Worm (Caenorhabditis elegans): ENCODE measurements around the gene nlp-51.
A peak's percentile ranks its signal among the peaks of the same experiment; 100 is the strongest.

The nlp-51 gene

DNA sequence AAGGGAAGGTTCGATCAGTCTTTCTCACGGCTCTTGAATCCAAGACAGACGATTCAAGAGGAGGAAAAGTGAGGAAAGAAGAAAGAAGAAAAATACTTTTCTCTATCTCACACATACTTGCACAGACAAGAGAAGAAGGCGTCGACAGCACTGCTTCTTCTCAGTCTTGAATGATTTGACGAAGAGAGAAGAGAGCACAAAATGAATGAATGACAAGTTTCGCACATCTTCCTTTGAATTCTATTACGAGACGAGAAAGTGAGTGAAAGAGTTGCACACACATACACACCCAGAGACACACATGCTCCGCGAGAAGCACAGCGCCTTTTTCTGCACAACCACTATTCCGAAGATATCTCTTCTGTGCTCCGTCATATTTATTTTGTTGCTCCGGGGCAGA is 16.2 kb upstream of the nlp-51 start:
- TF ChIP-seq dao-5 (tag; optimal IDR thresholded peaks at IDR 0.05): no peak
- no peak for TF ChIP-seq W03F9.2 (tag; optimal IDR thresholded peaks at IDR 0.05)
- TF ChIP-seq him-1 (tag; optimal IDR thresholded peaks at IDR 0.05): no peak

DNA sequence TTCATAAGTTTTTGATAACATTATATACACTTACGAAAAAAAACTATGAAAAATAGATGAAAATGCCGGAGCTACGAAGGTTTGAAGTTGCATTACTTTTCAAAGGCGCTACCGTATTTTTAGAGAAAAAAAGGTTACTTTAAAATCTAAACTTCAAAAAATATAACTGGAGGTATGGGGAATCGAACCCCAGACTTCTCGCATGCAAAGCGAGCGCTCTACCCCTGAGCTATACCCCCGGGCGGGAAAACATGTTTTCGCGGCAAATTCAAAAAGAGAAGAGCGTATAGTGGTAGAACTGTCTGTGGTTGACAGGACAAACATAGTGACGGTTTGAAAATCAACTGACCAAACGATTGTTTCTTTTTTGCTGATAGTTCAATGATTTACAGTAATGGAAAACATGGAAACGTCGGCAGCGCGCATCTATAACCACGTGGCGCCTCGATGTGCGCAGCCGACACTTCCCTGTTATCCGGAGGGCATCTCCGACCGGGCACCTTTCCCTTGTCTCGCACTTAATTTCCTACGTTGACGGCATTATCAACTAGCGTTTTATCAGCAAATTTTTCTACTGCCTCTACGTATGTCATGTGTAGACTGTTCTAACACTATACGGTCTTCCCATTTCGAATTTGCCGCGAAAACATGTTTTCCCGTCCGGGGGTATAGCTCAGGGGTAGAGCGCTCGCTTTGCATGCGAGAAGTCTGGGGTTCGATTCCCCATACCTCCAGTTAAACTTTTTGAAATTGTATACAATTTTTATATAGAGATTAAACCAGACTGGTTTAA is 14.6 kb upstream of the nlp-51 start:
- no peak for TF ChIP-seq dao-5 (tag; optimal IDR thresholded peaks at IDR 0.05)
- TF ChIP-seq W03F9.2 (tag; optimal IDR thresholded peaks at IDR 0.05): no peak
- no peak for TF ChIP-seq him-1 (tag; optimal IDR thresholded peaks at IDR 0.05)

DNA sequence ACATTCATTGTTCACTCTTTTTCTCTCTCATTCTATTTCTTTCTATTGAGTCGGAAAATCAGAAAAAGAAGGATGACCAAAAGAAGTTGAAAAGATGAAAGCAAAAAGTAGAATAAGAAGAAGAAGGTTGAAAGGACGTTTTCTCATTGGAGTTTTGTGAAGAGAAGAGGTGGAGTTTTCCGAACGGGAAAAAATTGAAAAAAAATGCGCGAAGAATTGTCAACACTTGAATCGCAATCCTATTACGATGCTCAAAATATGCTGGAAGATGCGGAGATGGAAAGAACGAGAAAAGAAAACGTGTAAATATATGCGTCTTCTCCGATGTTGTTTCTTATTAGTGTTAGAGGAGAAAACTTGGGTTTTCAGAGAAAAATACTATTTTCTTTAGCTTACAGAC is 13.9 kb upstream of the nlp-51 start:
- TF ChIP-seq him-1 (tag; optimal IDR thresholded peaks at IDR 0.05) (no peak), dao-5 (tag; optimal IDR thresholded peaks at IDR 0.05) (no peak), W03F9.2 (tag; optimal IDR thresholded peaks at IDR 0.05) (no peak)

DNA sequence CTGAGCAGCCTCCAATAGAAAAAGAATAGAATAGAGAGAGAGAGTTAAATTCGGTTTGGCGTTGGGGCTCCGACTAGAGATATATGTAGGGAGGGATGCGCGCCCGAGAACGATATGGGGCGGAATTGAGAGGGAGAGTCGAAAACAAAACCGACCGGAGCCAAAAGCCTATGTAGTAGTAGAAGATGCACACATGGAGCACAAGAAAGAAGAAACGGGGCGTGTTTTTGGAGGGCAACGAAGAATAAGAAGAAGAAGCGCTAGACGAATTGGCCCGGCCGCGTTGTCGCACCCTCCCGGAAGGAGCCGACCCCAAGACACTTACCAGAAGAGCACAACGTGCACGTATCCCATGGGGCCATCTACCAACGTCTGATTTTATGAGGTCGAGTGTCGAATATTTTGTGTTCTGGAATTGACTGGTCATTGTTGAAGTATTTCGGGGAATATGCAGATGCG is 9.6 kb upstream of the nlp-51 start, which contains the start of gene tag-180:
tag-180 (minus strand) TSS at position 409 of the 459 bp plus-strand sequence.
- TF ChIP-seq dao-5 (tag; optimal IDR thresholded peaks at IDR 0.05) (no peak), him-1 (tag; optimal IDR thresholded peaks at IDR 0.05) (no peak), W03F9.2 (tag; optimal IDR thresholded peaks at IDR 0.05) (no peak)

DNA sequence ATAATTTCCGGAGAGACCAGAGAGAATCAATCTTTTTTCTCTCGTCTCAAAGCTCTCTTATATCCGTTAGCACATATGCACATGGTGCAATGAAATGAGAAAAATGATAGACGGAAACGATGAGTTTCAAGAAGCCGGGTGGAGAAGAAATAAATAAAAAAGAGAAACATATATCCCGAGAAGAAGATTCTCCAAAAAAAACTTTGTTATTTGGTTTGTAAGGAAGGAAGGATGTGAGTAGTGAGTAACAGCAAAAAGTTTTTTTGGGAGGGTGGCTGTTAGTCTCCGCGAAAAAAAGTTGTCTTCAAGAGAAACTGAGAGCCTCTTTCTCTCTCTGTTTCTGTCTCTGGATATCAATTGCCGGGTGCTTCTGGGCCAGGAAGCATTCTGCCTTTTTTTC is 2.8 kb downstream of the nlp-51 start:
- no peak for TF ChIP-seq him-1 (tag; optimal IDR thresholded peaks at IDR 0.05)
- TF ChIP-seq dao-5 (tag; optimal IDR thresholded peaks at IDR 0.05): no peak
- no peak for TF ChIP-seq W03F9.2 (tag; optimal IDR thresholded peaks at IDR 0.05)

DNA sequence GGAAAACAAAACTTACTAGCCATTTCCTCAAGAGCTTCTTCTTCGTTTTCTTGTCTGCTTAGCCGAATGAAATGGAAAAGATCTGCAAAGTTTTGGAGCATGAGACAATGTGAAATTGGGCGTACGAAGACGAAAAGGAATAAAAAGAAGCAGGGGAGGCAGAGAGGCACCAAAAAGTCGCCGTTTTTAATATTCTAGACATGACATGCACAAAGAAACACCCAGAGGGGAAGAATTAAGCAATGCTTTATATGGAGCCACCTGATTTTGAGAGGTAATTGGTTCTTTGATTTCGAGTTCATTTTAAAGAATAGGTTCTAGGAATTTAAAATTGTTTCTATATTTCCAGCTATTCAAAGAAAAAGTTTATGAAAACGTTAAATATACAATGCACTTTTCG is 5.3 kb downstream of the nlp-51 start, which contains the start of gene T24F1.4:
T24F1.4 (minus strand) TSS at position 101 of the 400 bp plus-strand sequence.
- TF ChIP-seq W03F9.2 (tag; optimal IDR thresholded peaks at IDR 0.05) (no peak), him-1 (tag; optimal IDR thresholded peaks at IDR 0.05) (no peak), dao-5 (tag; optimal IDR thresholded peaks at IDR 0.05) (no peak)

DNA sequence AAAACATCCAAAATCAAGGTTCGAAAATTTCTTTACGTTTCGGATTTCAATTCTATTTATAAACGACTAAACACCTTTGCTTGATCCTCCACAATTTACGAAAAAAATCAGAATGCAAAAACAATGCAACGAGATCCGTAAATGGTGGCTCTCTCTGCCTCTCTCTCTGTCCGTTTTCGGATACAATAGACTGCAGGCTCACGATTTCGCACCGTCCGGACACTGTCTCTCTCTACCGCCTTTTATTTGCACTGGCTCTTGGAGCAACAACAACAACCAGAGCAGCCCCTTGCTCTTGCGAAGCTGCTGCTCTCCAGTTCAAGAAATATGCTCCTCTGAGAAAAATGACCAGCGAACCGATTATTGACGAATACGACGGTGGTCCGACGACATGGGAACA is 7.3 kb downstream of the nlp-51 start, which contains the start of gene T24F1.7:
T24F1.7 (plus strand) TSS at position 301 of the 400 bp plus-strand sequence.
- TF ChIP-seq him-1 (tag; optimal IDR thresholded peaks at IDR 0.05) (no peak), W03F9.2 (tag; optimal IDR thresholded peaks at IDR 0.05) (no peak)

DNA sequence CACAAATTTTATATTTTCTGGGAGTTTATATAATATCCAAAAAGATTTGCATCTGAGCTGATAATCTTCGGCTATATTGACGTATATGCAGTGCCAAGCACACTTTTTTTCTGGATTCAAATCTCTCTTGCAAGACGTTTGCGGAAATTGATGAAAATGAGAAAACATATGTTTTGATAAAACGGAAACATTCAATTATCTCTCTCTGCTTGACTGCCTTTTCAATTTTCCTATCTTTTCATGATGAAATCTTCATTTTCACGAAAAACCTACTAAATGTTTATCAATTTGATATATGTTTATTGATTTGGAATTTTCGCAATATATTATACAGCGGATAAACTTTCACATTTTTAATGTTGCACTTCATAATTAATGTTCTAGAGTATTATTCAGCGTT is 11.5 kb downstream of the nlp-51 start:
- TF ChIP-seq him-1 (tag; optimal IDR thresholded peaks at IDR 0.05): no peak
- no peak for TF ChIP-seq W03F9.2 (tag; optimal IDR thresholded peaks at IDR 0.05)
- no peak for TF ChIP-seq dao-5 (tag; optimal IDR thresholded peaks at IDR 0.05)

DNA sequence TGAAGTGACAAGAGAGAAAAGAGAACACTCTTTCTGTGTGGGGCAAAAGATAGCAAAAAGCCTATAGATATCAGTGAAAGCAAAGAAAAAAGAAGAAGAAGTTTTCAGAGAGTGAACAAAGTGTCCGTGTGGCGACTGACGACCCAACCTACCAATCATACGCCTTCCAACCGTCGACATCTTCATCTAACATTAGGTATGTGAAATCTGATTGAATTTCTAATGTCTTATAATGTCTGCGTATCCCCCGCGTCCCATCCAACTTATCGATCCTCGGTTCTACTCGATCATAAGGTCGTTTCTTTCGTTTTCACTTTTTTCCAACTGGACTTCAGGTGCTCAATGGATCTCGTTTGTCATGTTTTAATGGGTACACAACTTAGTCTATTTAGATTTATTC is 12.2 kb downstream of the nlp-51 start:
- no peak for TF ChIP-seq W03F9.2 (tag; optimal IDR thresholded peaks at IDR 0.05)

DNA sequence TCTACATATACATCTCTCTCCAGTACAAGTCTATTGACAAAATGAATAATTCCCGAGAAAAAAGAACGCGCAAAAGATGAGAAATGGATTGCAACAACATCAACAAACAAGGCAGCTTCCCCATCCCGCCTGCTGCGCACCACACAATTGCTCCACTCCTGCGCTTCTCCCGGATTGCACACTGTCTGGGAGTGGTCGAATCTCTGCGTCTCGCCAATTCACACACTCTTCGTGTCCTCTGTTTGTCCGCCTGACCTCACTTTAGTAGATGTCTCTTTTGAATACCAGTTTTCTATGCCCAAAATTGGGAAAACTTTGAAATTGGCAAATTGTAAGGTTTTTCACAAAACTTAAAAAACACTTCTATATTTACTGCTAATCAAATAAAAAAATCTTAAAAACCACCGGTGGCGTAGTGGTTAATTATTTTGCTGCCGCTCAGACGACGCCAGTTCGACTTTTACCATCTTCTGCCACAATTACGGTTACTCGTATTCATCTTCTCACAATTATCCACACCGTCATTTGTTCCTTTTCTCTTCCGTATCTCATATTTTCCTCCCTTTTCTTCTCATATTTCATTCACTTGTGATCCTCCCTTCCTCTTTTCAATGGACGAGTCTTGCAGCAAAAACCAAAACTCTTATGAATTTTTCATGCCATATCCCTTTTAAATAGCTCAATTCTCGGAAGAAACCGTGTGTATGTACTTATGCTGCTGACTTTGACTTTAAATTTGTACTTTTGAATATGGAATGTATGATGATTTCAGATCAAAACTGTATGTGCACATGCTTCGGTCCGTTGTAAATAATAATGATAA is 13.7 kb downstream of the nlp-51 start, which contains the start of gene rsf-1:
rsf-1 (plus strand) TSS at position 773 of the 823 bp plus-strand sequence.
- TF ChIP-seq W03F9.2 (tag; optimal IDR thresholded peaks at IDR 0.05) (no peak), him-1 (tag; optimal IDR thresholded peaks at IDR 0.05) (no peak), dao-5 (tag; optimal IDR thresholded peaks at IDR 0.05) (no peak)

DNA sequence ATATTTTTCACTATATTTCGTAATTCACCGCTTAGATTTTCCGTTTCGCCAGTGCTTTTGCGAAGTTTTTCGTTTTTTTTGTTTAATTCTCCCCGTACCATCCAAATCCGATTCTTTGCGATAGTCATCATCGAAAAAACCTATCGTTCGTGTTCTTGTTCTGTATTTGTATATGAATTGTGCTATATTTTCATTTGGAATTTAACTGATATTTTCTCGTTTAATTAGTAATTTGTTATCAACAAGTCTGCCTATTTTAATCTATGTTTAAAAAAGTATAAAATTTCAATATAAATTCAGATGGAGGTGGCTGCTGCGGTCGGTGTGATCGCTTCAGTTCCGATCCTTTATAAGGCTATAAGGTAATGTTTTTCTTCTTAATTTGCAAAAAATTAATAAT is 16.9 kb downstream of the nlp-51 start, which contains the start of gene samp-1:
samp-1 (plus strand) TSS at position 301 of the 400 bp plus-strand sequence.
- TF ChIP-seq him-1 (tag; optimal IDR thresholded peaks at IDR 0.05) (no peak), W03F9.2 (tag; optimal IDR thresholded peaks at IDR 0.05) (no peak), dao-5 (tag; optimal IDR thresholded peaks at IDR 0.05) (no peak)

DNA sequence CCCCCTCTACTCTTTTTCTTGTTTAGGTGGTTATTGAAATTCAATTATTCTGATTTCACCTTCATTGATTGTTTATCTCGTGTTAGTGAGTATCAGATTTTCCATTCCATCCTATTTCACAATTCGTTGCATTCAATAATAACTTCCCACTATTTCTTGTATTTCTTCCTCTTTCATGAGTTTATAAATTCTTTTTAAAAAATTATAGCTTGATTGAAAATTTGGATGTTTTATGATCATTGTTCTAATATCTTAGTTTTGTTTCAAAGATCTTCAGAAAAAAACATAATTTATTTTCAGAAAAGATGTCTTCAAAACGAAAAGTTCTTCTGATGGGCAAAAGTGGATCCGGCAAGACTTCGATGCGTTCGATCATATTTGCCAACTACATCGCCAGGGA is 18.4 kb downstream of the nlp-51 start, which contains the start of gene raga-1:
raga-1 (plus strand) TSS at position 301 of the 400 bp plus-strand sequence.
- TF ChIP-seq dao-5 (tag; optimal IDR thresholded peaks at IDR 0.05) (no peak), him-1 (tag; optimal IDR thresholded peaks at IDR 0.05) (no peak), W03F9.2 (tag; optimal IDR thresholded peaks at IDR 0.05) (no peak)

DNA sequence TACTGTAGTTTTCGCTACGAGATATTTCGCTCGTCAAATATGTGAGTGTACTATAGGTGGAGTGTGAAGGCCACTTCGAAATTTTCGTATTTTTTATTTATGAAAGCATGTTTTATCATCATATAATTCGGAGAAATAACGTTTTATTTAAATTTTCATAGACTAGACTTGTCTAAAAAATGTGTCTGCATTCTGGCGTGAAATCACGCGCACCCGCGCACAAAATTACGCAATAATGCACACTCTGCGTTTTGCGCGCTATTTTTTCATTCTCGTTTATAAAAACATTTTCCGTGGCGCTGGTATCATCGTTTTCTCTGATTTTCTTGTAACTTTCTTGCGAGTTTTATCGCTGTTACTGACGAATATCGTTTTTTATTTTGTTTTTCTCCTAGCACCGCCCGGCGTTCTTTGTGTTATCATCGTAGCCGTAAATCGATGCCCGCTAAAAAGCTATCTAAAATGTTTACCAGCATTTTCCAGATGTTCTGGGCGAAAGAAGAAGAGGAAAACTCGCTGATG is 22.2 kb downstream of the nlp-51 start, which contains the start of gene saps-1:
saps-1 (plus strand) TSS at position 472 of the 522 bp plus-strand sequence.
- no peak for TF ChIP-seq him-1 (tag; optimal IDR thresholded peaks at IDR 0.05)
- no peak for TF ChIP-seq dao-5 (tag; optimal IDR thresholded peaks at IDR 0.05)
- peak; percentile 31 for TF ChIP-seq W03F9.2 (tag; optimal IDR thresholded peaks at IDR 0.05)
